Worm (Caenorhabditis elegans) whole organism, L2 larva: Measurements from ENCODE around the gene C09G12.5.

Source experiments
- R02D3.7 ChIP-seq: fragments of 150-350 bp; optimal IDR thresholded peaks from 2 replicates; lab custom pipeline; 2014; ENCODE audit warnings: missing biosample characterization, missing genetic modification characterization
- ZK546.5 ChIP-seq: sonication (generic microtip); optimal IDR thresholded peaks from 2 replicates; lab custom pipeline; 2017; ENCODE audit warnings: missing biosample characterization, missing genetic modification characterization
- ama-1 ChIP-seq: fragments of 150-350 bp; optimal IDR thresholded peaks from 2 replicates; lab custom pipeline; 2018; ENCODE audit warnings: inconsistent platforms
- lin-13 ChIP-seq: fragments of 150-350 bp; optimal IDR thresholded peaks from 2 replicates; lab custom pipeline; 2014; ENCODE audit warnings: missing biosample characterization, missing genetic modification reagents, missing genetic modification characterization
- mdl-1 ChIP-seq, 2 experiments: fragments of 150-350 bp in 1 of 2; sonication (generic microtip) in 1 of 2; optimal IDR thresholded peaks; 2 replicates each; lab custom pipeline; 2017; ENCODE audit warnings: missing biosample characterization in 2 of 2, missing genetic modification characterization in 2 of 2
- nhr-237 ChIP-seq: fragments of 150-350 bp; optimal IDR thresholded peaks from 2 replicates; lab custom pipeline; 2014; ENCODE audit warnings: missing biosample characterization, missing genetic modification characterization
- skn-1 ChIP-seq: sonication (generic microtip); optimal IDR thresholded peaks from 2 replicates; lab custom pipeline; 2017; ENCODE audit warnings: missing biosample characterization, missing genetic modification characterization
- snpc-4 ChIP-seq: fragments of 150-350 bp; optimal IDR thresholded peaks from 2 replicates; lab custom pipeline; 2014; ENCODE audit warnings: missing biosample characterization, missing genetic modification characterization
- unc-39 ChIP-seq: fragments of 150-350 bp; optimal IDR thresholded peaks from 2 replicates; lab custom pipeline; 2014; ENCODE audit warnings: missing biosample characterization, missing genetic modification characterization
- unc-62 ChIP-seq: fragments of 150-350 bp; optimal IDR thresholded peaks from 2 replicates; lab custom pipeline; 2014; ENCODE audit warnings: missing biosample characterization, missing genetic modification reagents, missing genetic modification characterization
- ztf-4 ChIP-seq: fragments of 150-350 bp; optimal IDR thresholded peaks from 2 replicates; lab custom pipeline; 2014; ENCODE audit warnings: missing biosample characterization, missing genetic modification characterization

DNA sequence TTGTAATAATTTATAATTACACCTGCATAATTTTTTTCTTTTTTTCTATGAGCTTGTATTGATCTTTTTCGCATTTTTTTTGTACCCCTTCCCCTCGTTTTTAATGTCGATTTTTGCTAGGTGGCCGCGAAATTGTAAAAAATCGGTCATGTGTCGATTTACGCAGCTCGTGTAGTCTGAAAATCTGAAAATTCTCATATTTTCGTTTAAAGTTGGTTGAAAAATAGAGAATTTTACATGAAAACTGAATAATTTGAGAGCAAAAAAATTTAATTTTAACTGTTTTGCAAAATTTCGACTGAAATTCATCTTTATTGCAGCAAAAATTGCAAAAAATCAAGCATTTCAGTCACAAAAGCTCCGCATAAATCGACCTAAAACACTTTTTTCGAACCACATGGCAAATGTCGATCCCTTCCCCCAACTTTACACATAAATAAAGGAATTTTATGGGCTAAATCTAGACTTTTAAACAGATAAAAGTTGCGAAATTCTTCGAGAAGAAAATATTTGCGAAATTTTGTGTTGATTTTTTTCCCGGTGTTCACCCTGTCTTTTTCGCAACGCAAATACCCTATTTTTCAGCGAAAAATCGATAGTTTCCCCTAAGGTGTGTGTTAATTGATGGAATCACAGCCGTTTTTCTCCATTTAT, 47.1 kb downstream of the C09G12.5 start:
- no peak for TF ChIP-seq ZK546.5 (tag; lab: Kevin White, UChicago)
- no peak for TF ChIP-seq R02D3.7 (tag; lab: Kevin White, UChicago)
- no peak for TF ChIP-seq ama-1
- TF ChIP-seq snpc-4 (tag; lab: Kevin White, UChicago), result no peak
- no peak for TF ChIP-seq lin-13
- TF ChIP-seq skn-1, result no peak
- no peak for TF ChIP-seq unc-39
- TF ChIP-seq nhr-237 (tag; lab: Kevin White, UChicago), result no peak
- TF ChIP-seq unc-62 (GFP tag; lab: Kevin White, UChicago), result no peak
- TF ChIP-seq ztf-4 (tag; lab: Kevin White, UChicago), result no peak
- TF ChIP-seq mdl-1 (tag; optimal IDR thresholded peaks at IDR 0.05; lab: Kevin White, UChicago), result no peak
